Fruit fly (Drosophila melanogaster) whole organism, embryonic: ENCODE measurements around the gene DnaJ-1.
A peak's percentile ranks its signal among the peaks of the same experiment; 100 is the strongest.

Source experiments
- Abd-B ChIP-seq: fragments of 200-800 bp; sonication (Bioruptor generic); optimal IDR thresholded peaks from 2 replicates; lab custom pipeline; 2018; ENCODE audit warnings: missing biosample characterization, mild to moderate bottlenecking, missing genetic modification characterization, moderate library complexity
- CG10147 ChIP-seq: fragments of 200-800 bp; sonication (Bioruptor generic); optimal IDR thresholded peaks from 2 replicates; lab custom pipeline; 2019; ENCODE audit warnings: missing biosample characterization, mild to moderate bottlenecking, missing genetic modification characterization, moderate library complexity
- CG1024 ChIP-seq: fragments of 200-800 bp; sonication (Bioruptor generic); IDR thresholded peaks from 2 replicates; pipeline ENCODE4 v1.3.6; 2022; ENCODE audit warnings: missing biosample characterization, missing genetic modification characterization
- CG11093 ChIP-seq: fragments of 200-800 bp; sonication (Bioruptor generic); IDR thresholded peaks from 3 replicates; pipeline ENCODE4 v1.3.6; 2022; ENCODE audit warnings: missing biosample characterization, missing genetic modification characterization
- CG11398 ChIP-seq: fragments of 200-800 bp; sonication (Bioruptor generic); optimal IDR thresholded peaks from 2 replicates; lab custom pipeline; 2016; ENCODE audit warnings: missing biosample characterization, missing genetic modification characterization
- CG13624 ChIP-seq: fragments of 200-800 bp; sonication (Bioruptor generic); optimal IDR thresholded peaks from 2 replicates; lab custom pipeline; 2016; ENCODE audit warnings: missing biosample characterization, missing genetic modification characterization
- CG1529 ChIP-seq: fragments of 200-800 bp; sonication (Bioruptor generic); optimal IDR thresholded peaks from 3 replicates; lab custom pipeline; 2018; ENCODE audit warnings: missing biosample characterization, missing genetic modification characterization
- CG15514 ChIP-seq: fragments of 200-800 bp; sonication (Bioruptor generic); optimal IDR thresholded peaks from 3 replicates; lab custom pipeline; 2017; ENCODE audit warnings: missing biosample characterization, missing genetic modification characterization, mild to moderate bottlenecking, moderate library complexity, missing genetic modification reagents
- CG15601 ChIP-seq: fragments of 200-800 bp; sonication (Bioruptor generic); optimal IDR thresholded peaks from 3 replicates; lab custom pipeline; 2019; ENCODE audit warnings: missing biosample characterization, mild to moderate bottlenecking, missing genetic modification characterization, moderate library complexity
- CG1602 ChIP-seq: fragments of 200-800 bp; sonication (Bioruptor generic); optimal IDR thresholded peaks from 3 replicates; lab custom pipeline; 2016; ENCODE audit warnings: missing biosample characterization, missing genetic modification characterization
- CG16863 ChIP-seq: fragments of 200-800 bp; sonication (Bioruptor generic); optimal IDR thresholded peaks from 3 replicates; lab custom pipeline; 2016; ENCODE audit warnings: missing biosample characterization, missing genetic modification characterization
- CG17186 ChIP-seq: fragments of 200-800 bp; sonication (Bioruptor generic); optimal IDR thresholded peaks from 3 replicates; lab custom pipeline; 2017; ENCODE audit warnings: missing biosample characterization, missing genetic modification reagents, missing genetic modification characterization
- CG2712 ChIP-seq: fragments of 200-800 bp; optimal IDR thresholded peaks from 3 replicates; lab custom pipeline; 2019; ENCODE audit warnings: missing biosample characterization, mild to moderate bottlenecking, missing genetic modification characterization, moderate library complexity
- CG31441 ChIP-seq: fragments of 200-800 bp; sonication (Bioruptor generic); IDR thresholded peaks from 2 replicates; pipeline ENCODE4 v1.3.6; 2022; ENCODE audit warnings: missing biosample characterization, missing genetic modification characterization
- CG32772 ChIP-seq: fragments of 200-800 bp; sonication (Bioruptor generic); IDR thresholded peaks from 2 replicates; pipeline ENCODE4 v1.3.6; 2022; ENCODE audit warnings: missing biosample characterization, missing genetic modification characterization
- CG3281 ChIP-seq: fragments of 200-800 bp; sonication (Bioruptor generic); optimal IDR thresholded peaks from 3 replicates; lab custom pipeline; 2017; ENCODE audit warnings: missing biosample characterization, mild to moderate bottlenecking, missing genetic modification characterization
- CG42726 ChIP-seq: fragments of 200-800 bp; sonication (Bioruptor generic); IDR thresholded peaks from 2 replicates; pipeline ENCODE4 v1.3.6; 2022; ENCODE audit warnings: missing biosample characterization, missing genetic modification characterization; ENCODE audit not compliant: partially characterized antibody
- CG4730 ChIP-seq: fragments of 200-800 bp; sonication (Bioruptor generic); IDR thresholded peaks from 2 replicates; pipeline ENCODE4 v1.3.6; 2022; ENCODE audit warnings: missing biosample characterization, missing genetic modification characterization
- CG6175 ChIP-seq: fragments of 200-800 bp; sonication (Bioruptor generic); IDR thresholded peaks from 3 replicates; pipeline ENCODE4 v1.3.6; 2022; ENCODE audit warnings: missing biosample characterization, missing genetic modification characterization
- CrebB ChIP-seq: fragments of 200-800 bp; sonication (Bioruptor generic); optimal IDR thresholded peaks from 3 replicates; lab custom pipeline; 2018; ENCODE audit warnings: missing biosample characterization, mild to moderate bottlenecking, missing genetic modification characterization
- D ChIP-seq, 2 experiments: fragments of 200-800 bp in 1 of 2; fragments of >200 bp in 1 of 2; sonication (Bioruptor generic) in 1 of 2; optimal IDR thresholded peaks; 2 replicates in 1 of 2; 3 replicates in 1 of 2; lab custom pipeline; 2017; ENCODE audit warnings: mild to moderate bottlenecking in 1 of 2, missing biosample characterization in 1 of 2, missing genetic modification characterization in 1 of 2, missing genetic modification reagents in 1 of 2
- D19A ChIP-seq: fragments of 200-800 bp; optimal IDR thresholded peaks from 3 replicates; lab custom pipeline; 2019; ENCODE audit warnings: missing biosample characterization, mild to moderate bottlenecking, missing genetic modification characterization, moderate library complexity
- ERR ChIP-seq: fragments of 200-800 bp; sonication (Bioruptor generic); optimal IDR thresholded peaks from 2 replicates; lab custom pipeline; 2016; ENCODE audit warnings: missing biosample characterization, missing genetic modification characterization
- Eip74EF ChIP-seq, 2 experiments: fragments of 200-800 bp in 1 of 2; fragments of >200 bp in 1 of 2; sonication (Bioruptor generic) in 1 of 2; optimal IDR thresholded peaks; 2 replicates each; lab custom pipeline; 2017 to 2019; ENCODE audit warnings: missing biosample characterization in 2 of 2, missing genetic modification characterization in 2 of 2, mild to moderate bottlenecking in 1 of 2, moderate library complexity in 1 of 2
- Ets97D ChIP-seq: fragments of 200-800 bp; sonication (Bioruptor generic); optimal IDR thresholded peaks from 3 replicates; lab custom pipeline; 2016; ENCODE audit warnings: missing biosample characterization, missing genetic modification characterization
- Hr51 ChIP-seq, 2 experiments: fragments of 200-800 bp; sonication (Bioruptor generic); optimal IDR thresholded peaks; 2 replicates in 1 of 2; 3 replicates in 1 of 2; lab custom pipeline; 2016 to 2018; ENCODE audit warnings: missing biosample characterization in 2 of 2, missing genetic modification characterization in 2 of 2, mild to moderate bottlenecking in 1 of 2, moderate library complexity in 1 of 2
- Jarid2 ChIP-seq: fragments of 200-800 bp; sonication (Bioruptor generic); optimal IDR thresholded peaks from 3 replicates; lab custom pipeline; 2017; ENCODE audit warnings: mild to moderate bottlenecking, missing biosample characterization, missing genetic modification reagents, missing genetic modification characterization
- Lpt ChIP-seq: fragments of >200 bp; optimal IDR thresholded peaks from 2 replicates; lab custom pipeline; 2018; ENCODE audit warnings: missing biosample characterization, missing genetic modification characterization
- Oli ChIP-seq: fragments of 200-800 bp; sonication (Bioruptor generic); optimal IDR thresholded peaks from 2 replicates; lab custom pipeline; 2018; ENCODE audit warnings: missing biosample characterization, mild to moderate bottlenecking, missing genetic modification characterization, moderate library complexity
- amos ChIP-seq: fragments of 200-800 bp; sonication (Bioruptor generic); IDR thresholded peaks from 2 replicates; pipeline ENCODE4 v1.3.6; 2022; ENCODE audit warnings: missing biosample characterization, missing genetic modification characterization; ENCODE audit not compliant: partially characterized antibody
- aop ChIP-seq: fragments of 200-800 bp; sonication (Bioruptor generic); IDR thresholded peaks from 2 replicates; pipeline ENCODE4 v1.3.6; 2022; ENCODE audit warnings: missing biosample characterization, missing genetic modification characterization
- bcd ChIP-seq: fragments of 200-800 bp; sonication (Bioruptor generic); optimal IDR thresholded peaks from 2 replicates; lab custom pipeline; 2017; ENCODE audit warnings: missing biosample characterization, mild to moderate bottlenecking, missing genetic modification characterization
- btn ChIP-seq: fragments of 200-800 bp; sonication (Bioruptor generic); optimal IDR thresholded peaks from 2 replicates; lab custom pipeline; 2016; ENCODE audit warnings: missing biosample characterization, missing genetic modification characterization
- crc ChIP-seq: fragments of 200-800 bp; sonication (Bioruptor generic); optimal IDR thresholded peaks from 2 replicates; lab custom pipeline; 2016; ENCODE audit warnings: missing biosample characterization, missing genetic modification characterization
- crp ChIP-seq, 2 experiments: fragments of 200-800 bp; sonication (Bioruptor generic); optimal IDR thresholded peaks; 2 replicates in 1 of 2; 3 replicates in 1 of 2; lab custom pipeline; 2017; ENCODE audit warnings: missing biosample characterization in 2 of 2, missing genetic modification characterization in 2 of 2, mild to moderate bottlenecking in 1 of 2, moderate library complexity in 1 of 2
- dm ChIP-seq: fragments of 200-800 bp; sonication (Bioruptor generic); optimal IDR thresholded peaks from 3 replicates; lab custom pipeline; 2016; ENCODE audit warnings: missing biosample characterization, missing genetic modification characterization
- gcm ChIP-seq: fragments of 200-800 bp; sonication (Bioruptor generic); optimal IDR thresholded peaks from 2 replicates; lab custom pipeline; 2019; ENCODE audit warnings: missing biosample characterization, mild to moderate bottlenecking, missing genetic modification characterization, moderate library complexity
- grau ChIP-seq: fragments of 200-800 bp; optimal IDR thresholded peaks from 3 replicates; lab custom pipeline; 2019; ENCODE audit warnings: missing biosample characterization, mild to moderate bottlenecking, missing genetic modification characterization, moderate library complexity
- h ChIP-seq: fragments of >200 bp; optimal IDR thresholded peaks from 2 replicates; lab custom pipeline; 2017
- her ChIP-seq: fragments of 200-800 bp; sonication (Bioruptor generic); optimal IDR thresholded peaks from 2 replicates; lab custom pipeline; 2016; ENCODE audit warnings: missing biosample characterization, missing genetic modification characterization
- nerfin-1 ChIP-seq: fragments of 200-800 bp; sonication (Bioruptor generic); optimal IDR thresholded peaks from 3 replicates; lab custom pipeline; 2019; ENCODE audit warnings: missing biosample characterization, mild to moderate bottlenecking, missing genetic modification characterization, moderate library complexity
- p53 ChIP-seq: fragments of 200-800 bp; sonication (Bioruptor generic); optimal IDR thresholded peaks from 2 replicates; lab custom pipeline; 2016; ENCODE audit warnings: missing biosample characterization, missing genetic modification characterization
- pan ChIP-seq, 4 experiments: fragments of >200 bp in 3 of 4; fragments of 200-800 bp in 1 of 4; sonication (Bioruptor generic) in 1 of 4; optimal IDR thresholded peaks in 3 of 4; IDR thresholded peaks in 1 of 4; 2 replicates each; pipeline versions ENCODE4 v1.3.6 to Lab custom; 2017 to 2022; ENCODE audit warnings: missing biosample characterization in 2 of 4, missing genetic modification characterization in 2 of 4, mixed read lengths in 1 of 4
- pb ChIP-seq: fragments of 200-800 bp; sonication (Bioruptor generic); optimal IDR thresholded peaks from 3 replicates; lab custom pipeline; 2016; ENCODE audit warnings: missing biosample characterization, missing genetic modification characterization
- pzg ChIP-seq: fragments of 200-800 bp; sonication (Bioruptor generic); optimal IDR thresholded peaks from 3 replicates; lab custom pipeline; 2018; ENCODE audit warnings: missing biosample characterization, mild to moderate bottlenecking, missing genetic modification characterization, moderate library complexity
- repo ChIP-seq: fragments of 200-800 bp; sonication (Bioruptor generic); optimal IDR thresholded peaks from 2 replicates; lab custom pipeline; 2016; ENCODE audit warnings: missing biosample characterization, missing genetic modification characterization
- sc ChIP-seq, 3 experiments: fragments of >200 bp in 2 of 3; fragments of 200-800 bp in 1 of 3; sonication (Bioruptor generic) in 1 of 3; optimal IDR thresholded peaks; 2 replicates in 2 of 3; 3 replicates in 1 of 3; lab custom pipeline; 2017; ENCODE audit warnings: mild to moderate bottlenecking in 1 of 3, missing biosample characterization in 1 of 3, missing genetic modification characterization in 1 of 3, missing genetic modification reagents in 1 of 3
- twi ChIP-seq: fragments of 200-800 bp; optimal IDR thresholded peaks from 2 replicates; lab custom pipeline; 2019; ENCODE audit warnings: missing biosample characterization, mild to moderate bottlenecking, missing genetic modification characterization, moderate library complexity

DnaJ-1 gene

dm6 chr3L:5752903-5753604 is 1.1 kb upstream of the DnaJ-1 start, which contains the start of gene Usp47 (continued):
- TF ChIP-seq CG15601 (tag; lab: Kevin White, UChicago) (no peak), nerfin-1 (tag; lab: Kevin White, UChicago) (no peak), CG32772 (GFP tag; lab: Robert Waterston, UW) (no peak), CrebB (tag; lab: Kevin White, UChicago) (peak; percentile 43), sc (optimal IDR thresholded peaks at IDR 0.05; lab: Kevin White, UChicago) (no peak), sc (GFP tag; optimal IDR thresholded peaks at IDR 0.05; lab: Kevin White, UChicago) (no peak), amos (GFP tag; lab: Robert Waterston, UW) (peak; percentile 27; the same call in 1 of the 2 replicates), Oli (tag; lab: Kevin White, UChicago) (no peak), twi (tag; lab: Kevin White, UChicago) (no peak), Lpt (GFP tag; lab: Kevin White, UChicago) (no peak), grau (tag; lab: Kevin White, UChicago) (no peak), Ets97D (GFP tag; lab: Kevin White, UChicago) (peak; percentile 3), CG42726 (GFP tag; lab: Robert Waterston, UW) (peak; percentile 56; the same call in 1 of the 2 replicates), CG1529 (no peak), crc (GFP tag; lab: Kevin White, UChicago) (no peak), ERR (GFP tag; lab: Kevin White, UChicago) (no peak), pzg (GFP tag; lab: Kevin White, UChicago) (peak; percentile 83), gcm (GFP tag; lab: Kevin White, UChicago) (no peak), CG13624 (GFP tag; lab: Kevin White, UChicago) (no peak), crp (GFP tag; optimal IDR thresholded peaks at IDR 0.05; lab: Kevin White, UChicago) (peak in 1 of 2 experiments; percentile 29), D19A (tag; lab: Kevin White, UChicago) (no peak), Jarid2 (GFP tag; lab: Kevin White, UChicago) (peak; percentile 59), CG31441 (GFP tag; lab: Robert Waterston, UW) (no peak), CG1024 (no peak), CG15514 (peak; percentile 23), D (optimal IDR thresholded peaks at IDR 0.05; lab: Kevin White, UChicago) (peak; percentile 58), D (GFP tag; optimal IDR thresholded peaks at IDR 0.05; lab: Kevin White, UChicago) (no peak), CG11398 (GFP tag; lab: Kevin White, UChicago) (no peak), CG4730 (no peak), pan (optimal IDR thresholded peaks at IDR 0.05; lab: Kevin White, UChicago) (no peak), pan (GFP tag; optimal IDR thresholded peaks at IDR 0.05 in 1 of 2, IDR thresholded peaks at IDR 0.05 in 1 of 2) (no peak), bcd (GFP tag; lab: Kevin White, UChicago) (no peak), CG17186 (GFP tag; lab: Kevin White, UChicago) (no peak), p53 (GFP tag; lab: Kevin White, UChicago) (no peak), CG1602 (no peak), CG6175 (GFP tag; lab: Robert Waterston, UW) (no peak), h (no peak), CG3281 (GFP tag; lab: Kevin White, UChicago) (no peak), Eip74EF (GFP tag; optimal IDR thresholded peaks at IDR 0.05; lab: Kevin White, UChicago) (no peak), Hr51 (GFP tag; optimal IDR thresholded peaks at IDR 0.05; lab: Kevin White, UChicago) (no peak), Abd-B (GFP tag; lab: Kevin White, UChicago) (no peak), CG16863 (GFP tag; lab: Kevin White, UChicago) (no peak), CG10147 (GFP tag; lab: Kevin White, UChicago) (no peak), repo (GFP tag; lab: Kevin White, UChicago) (peak; percentile 21), dm (GFP tag; lab: Kevin White, UChicago) (peak; percentile 7), CG2712 (tag; lab: Kevin White, UChicago) (peak; percentile 32), aop (GFP tag; lab: Robert Waterston, UW) (no peak), CG11093 (GFP tag; lab: Robert Waterston, UW) (no peak), her (GFP tag; lab: Kevin White, UChicago) (no peak), pb (GFP tag; lab: Kevin White, UChicago) (no peak), btn (no peak)
